Fruit fly (Drosophila melanogaster): ENCODE data around the gene Cyfip.

Cyfip gene

dm6 chr3R:15375470-15375869 lies 42.4 kb downstream of the Cyfip start:
- TF ChIP-seq CG6854 (GFP tag; optimal IDR thresholded peaks at IDR 0.05) (peak; percentile 8), net (GFP tag; optimal IDR thresholded peaks at IDR 0.05) (no peak)

dm6 chr3R:15379071-15379470 lies 46.0 kb downstream of the Cyfip start:
- TF ChIP-seq acj6 (GFP tag; optimal IDR thresholded peaks at IDR 0.05) = no peak
- no peak for TF ChIP-seq CG10631 (GFP tag; optimal IDR thresholded peaks at IDR 0.05)
- no peak for TF ChIP-seq net (GFP tag; optimal IDR thresholded peaks at IDR 0.05)
- TF ChIP-seq Ets21C (GFP tag; optimal IDR thresholded peaks at IDR 0.05) = no peak
- no peak for TF ChIP-seq fd59A (GFP tag; optimal IDR thresholded peaks at IDR 0.05)
- no peak for TF ChIP-seq vri (GFP tag; optimal IDR thresholded peaks at IDR 0.05)
- no peak for TF ChIP-seq CG6854 (GFP tag; optimal IDR thresholded peaks at IDR 0.05)
- TF ChIP-seq Eip78C (GFP tag) = no peak
- no peak for TF ChIP-seq CG9139 (GFP tag; optimal IDR thresholded peaks at IDR 0.05)
- no peak for TF ChIP-seq CG3919 (GFP tag; optimal IDR thresholded peaks at IDR 0.05)
- no peak for TF ChIP-seq dac (GFP tag; optimal IDR thresholded peaks at IDR 0.05)
- no peak for TF ChIP-seq dsx (GFP tag; optimal IDR thresholded peaks at IDR 0.05; ENCODE audit: poor library complexity, severe bottlenecking)
- no peak for TF ChIP-seq CG15336 (GFP tag; IDR thresholded peaks at IDR 0.05)
- TF ChIP-seq CG6808 (GFP tag; optimal IDR thresholded peaks at IDR 0.05) = no peak
- no peak for TF ChIP-seq Sox14 (GFP tag; optimal IDR thresholded peaks at IDR 0.05)
- no peak for TF ChIP-seq Lpt (GFP tag; optimal IDR thresholded peaks at IDR 0.05)
- TF ChIP-seq Eip93F (GFP tag; optimal IDR thresholded peaks at IDR 0.05) = no peak
- no peak for TF ChIP-seq salr (GFP tag; optimal IDR thresholded peaks at IDR 0.05)
- TF ChIP-seq CG3032 (tag; optimal IDR thresholded peaks at IDR 0.05) = no peak
- no peak for TF ChIP-seq achi (GFP tag; optimal IDR thresholded peaks at IDR 0.05)

dm6 chr3R:15382851-15383250 lies 49.8 kb downstream of the Cyfip start, which contains the start of gene h-cup:
Gene h-cup, minus strand, starts transcription at chr3R:15382951.
- TF ChIP-seq fkh (GFP tag; optimal IDR thresholded peaks at IDR 0.05) (no peak), Eip75B (GFP tag; optimal IDR thresholded peaks at IDR 0.05) (no peak), pdm3 (GFP tag; optimal IDR thresholded peaks at IDR 0.05) (no peak), Lpt (GFP tag; optimal IDR thresholded peaks at IDR 0.05) (no peak), CG6276 (GFP tag; optimal IDR thresholded peaks at IDR 0.05) (no peak), fd85E (GFP tag; optimal IDR thresholded peaks at IDR 0.05) (no peak), achi (GFP tag; optimal IDR thresholded peaks at IDR 0.05) (no peak), salr (GFP tag; optimal IDR thresholded peaks at IDR 0.05) (no peak), CG9139 (GFP tag; optimal IDR thresholded peaks at IDR 0.05) (no peak), Smox (GFP tag; optimal IDR thresholded peaks at IDR 0.05) (no peak)
